Worm (Caenorhabditis elegans) whole organism, L3 larva: ENCODE measurements around the gene lgc-36.

ENCODE experiments used
- ceh-16 ChIP-seq: sonication (generic microtip); optimal IDR thresholded peaks from 2 replicates; lab custom pipeline; 2017; ENCODE audit warnings: missing biosample characterization, missing genetic modification characterization
- ceh-9 ChIP-seq: sonication (generic microtip); optimal IDR thresholded peaks from 2 replicates; lab custom pipeline; 2018; ENCODE audit warnings: missing biosample characterization, missing genetic modification characterization
- egl-5 ChIP-seq: fragments of 150-350 bp; optimal IDR thresholded peaks from 2 replicates; lab custom pipeline; 2017; ENCODE audit warnings: missing biosample characterization, missing genetic modification reagents, missing genetic modification characterization, inconsistent platforms
- elt-3 ChIP-seq, 3 experiments: fragments of 150-350 bp in 1 of 3; sonication (generic microtip) in 2 of 3; optimal IDR thresholded peaks; 2 replicates in 2 of 3; 4 replicates in 1 of 3; lab custom pipeline; 2014 to 2017; ENCODE audit warnings: missing biosample characterization in 3 of 3, missing genetic modification characterization in 3 of 3
- eor-1 ChIP-seq, 2 experiments: fragments of 150-350 bp; optimal IDR thresholded peaks; 2 replicates each; lab custom pipeline; 2014 to 2018; ENCODE audit warnings: missing biosample characterization in 2 of 2, missing genetic modification characterization in 2 of 2
- jun-1 ChIP-seq: fragments of 150-350 bp; optimal IDR thresholded peaks from 2 replicates; lab custom pipeline; 2014; ENCODE audit warnings: missing biosample characterization, missing genetic modification reagents, missing genetic modification characterization
- lin-15B ChIP-seq: fragments of 150-350 bp; optimal IDR thresholded peaks from 2 replicates; lab custom pipeline; 2014; ENCODE audit warnings: missing biosample characterization, missing genetic modification characterization
- mdl-1 ChIP-seq: fragments of 150-350 bp; optimal IDR thresholded peaks from 2 replicates; lab custom pipeline; 2014; ENCODE audit warnings: missing biosample characterization, missing genetic modification characterization
- nhr-12 ChIP-seq: fragments of 150-350 bp; optimal IDR thresholded peaks from 2 replicates; lab custom pipeline; 2014; ENCODE audit warnings: missing biosample characterization, missing genetic modification characterization
- nhr-43 ChIP-seq: sonication (generic microtip); optimal IDR thresholded peaks from 2 replicates; lab custom pipeline; 2016; ENCODE audit warnings: mild to moderate bottlenecking, missing genetic modification characterization, missing compliant biosample characterization; ENCODE audit not compliant: poor library complexity, severe bottlenecking
- nhr-76 ChIP-seq: fragments of 150-350 bp; sonication (generic microtip); optimal IDR thresholded peaks from 5 replicates; lab custom pipeline; 2014; ENCODE audit warnings: missing biosample characterization, missing genetic modification characterization
- nhr-77 ChIP-seq: fragments of 150-350 bp; optimal IDR thresholded peaks from 2 replicates; lab custom pipeline; 2014; ENCODE audit warnings: missing biosample characterization, missing genetic modification characterization
- skn-1 ChIP-seq: fragments of 150-350 bp; optimal IDR thresholded peaks from 2 replicates; lab custom pipeline; 2014; ENCODE audit warnings: missing biosample characterization, missing genetic modification characterization
- tbx-2 ChIP-seq: sonication (generic microtip); optimal IDR thresholded peaks from 2 replicates; lab custom pipeline; 2016; ENCODE audit warnings: mild to moderate bottlenecking, missing genetic modification characterization, missing compliant biosample characterization
- unc-39 ChIP-seq: sonication (generic microtip); optimal IDR thresholded peaks from 4 replicates; lab custom pipeline; 2017; ENCODE audit warnings: missing biosample characterization, missing genetic modification characterization
- unc-62 ChIP-seq: fragments of 150-350 bp; sonication (generic microtip); optimal IDR thresholded peaks from 4 replicates; lab custom pipeline; 2014; ENCODE audit warnings: missing biosample characterization, missing genetic modification reagents, missing genetic modification characterization
- ztf-4 ChIP-seq: fragments of 150-350 bp; optimal IDR thresholded peaks from 2 replicates; lab custom pipeline; 2014; ENCODE audit warnings: missing biosample characterization, missing genetic modification characterization

Gene lgc-36

DNA sequence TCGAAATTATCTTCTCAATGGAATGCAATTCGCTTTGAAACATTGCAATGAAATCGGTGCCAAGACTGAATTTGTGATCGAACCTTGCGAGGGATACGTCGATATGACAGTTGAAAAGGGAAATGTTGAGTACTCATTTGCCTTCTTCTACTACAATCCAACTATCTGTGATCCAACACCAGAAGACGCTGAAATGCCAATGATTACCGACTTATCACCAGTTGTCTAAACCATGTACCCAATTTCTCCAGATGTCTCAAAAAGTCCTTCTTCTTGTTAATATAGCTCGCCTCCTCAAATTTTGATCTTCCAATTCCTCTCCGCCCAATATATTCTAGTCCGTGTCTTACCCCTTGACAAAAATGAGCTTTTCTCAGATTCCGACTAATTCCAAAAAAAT is 42.7 kb downstream of the lgc-36 start:
- TF ChIP-seq lin-15B: no peak
- no peak for TF ChIP-seq nhr-12
- no peak for TF ChIP-seq jun-1 (tag; lab: Kevin White, UChicago)
- no peak for TF ChIP-seq unc-62
- TF ChIP-seq mdl-1: no peak
- TF ChIP-seq, all 47 proteins: peak for 0

DNA sequence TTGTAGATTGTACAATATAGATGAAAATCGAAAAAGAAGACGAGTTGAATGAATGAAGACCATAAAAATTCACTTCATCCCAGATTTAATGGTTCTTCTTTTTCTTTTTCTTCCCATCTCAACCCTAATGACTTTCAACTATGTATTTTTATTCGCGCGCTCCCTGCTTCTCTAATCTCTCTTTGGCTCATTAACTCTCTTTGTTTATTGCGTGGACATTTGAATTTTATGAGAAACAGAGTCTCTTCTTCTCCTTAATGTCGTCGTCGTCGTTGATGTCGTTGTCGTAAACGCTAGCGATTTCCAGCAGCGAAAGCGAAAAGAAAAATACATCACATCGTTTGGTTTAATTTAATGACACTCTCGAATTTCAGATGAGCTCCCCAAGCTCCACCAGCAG is 44.2 kb downstream of the lgc-36 start:
- TF ChIP-seq egl-5 (tag; lab: Kevin White, UChicago): peak; percentile 82
- TF ChIP-seq ceh-9: no peak

DNA sequence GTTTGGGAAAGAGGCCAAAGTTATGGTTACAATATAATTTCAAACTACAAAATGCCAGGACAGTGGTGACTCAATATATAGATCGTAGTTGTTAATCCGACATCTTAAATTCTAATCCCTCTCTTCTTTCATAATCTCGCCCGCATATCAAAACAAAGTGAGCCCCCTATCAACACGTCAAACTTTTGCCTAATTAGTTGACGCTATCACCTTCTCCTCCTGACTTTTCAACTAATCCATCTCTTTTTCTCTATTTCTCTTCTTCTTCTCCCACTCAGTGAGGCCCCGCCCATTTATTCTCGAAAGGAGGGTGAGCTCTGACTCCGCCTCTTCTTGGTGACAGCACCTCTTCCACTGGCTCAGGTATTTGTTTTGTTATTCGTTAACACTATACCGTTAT is 47.5 kb downstream of the lgc-36 start:
- TF ChIP-seq skn-1 (tag; lab: Kevin White, UChicago) (no peak), egl-5 (tag; lab: Kevin White, UChicago) (peak; percentile 5)

DNA sequence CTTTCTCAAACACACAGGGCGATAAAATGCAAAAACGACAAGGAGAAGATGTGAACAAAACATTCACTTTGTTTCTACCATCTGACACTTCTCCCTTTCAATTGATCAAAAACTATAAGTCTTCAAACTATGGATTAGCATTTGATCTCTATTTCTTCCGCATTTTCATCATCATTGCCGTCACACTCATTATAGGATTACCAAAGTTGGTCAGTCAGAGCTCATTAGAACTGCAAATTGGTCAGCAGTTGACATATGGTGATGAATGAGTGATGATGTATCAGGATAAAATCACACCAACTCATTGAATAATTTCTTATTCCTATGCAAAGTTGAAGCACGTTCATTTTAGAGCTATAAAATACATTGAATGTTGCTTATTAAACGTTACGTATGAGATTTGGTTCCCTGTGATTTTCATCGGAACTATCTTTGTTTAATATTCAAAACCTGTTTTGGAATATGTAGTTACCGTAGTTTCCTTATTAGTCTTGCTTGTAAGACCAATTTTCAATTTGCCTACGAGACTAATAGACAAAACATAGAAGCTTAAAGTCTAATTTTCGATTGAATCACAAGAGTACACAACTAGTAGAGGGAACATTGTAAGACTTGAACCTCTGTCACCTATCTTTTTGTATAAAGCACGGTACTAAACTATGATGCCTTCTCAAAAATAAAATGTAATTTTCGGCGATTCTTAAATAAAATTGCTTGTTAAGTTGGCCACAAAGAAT is 49.2 kb downstream of the lgc-36 start:
- TF ChIP-seq nhr-12 (no peak), elt-3 (tag; optimal IDR thresholded peaks at IDR 0.05; lab: Kevin White, UChicago) (no peak), ceh-16 (no peak), tbx-2 (tag; lab: Kevin White, UChicago) (no peak), nhr-76 (tag; lab: Kevin White, UChicago) (no peak), unc-39 (tag; lab: Kevin White, UChicago) (no peak), ztf-4 (tag; lab: Kevin White, UChicago) (no peak), nhr-77 (tag; lab: Kevin White, UChicago) (no peak), nhr-43 (tag; lab: Kevin White, UChicago) (no peak), eor-1 (tag; optimal IDR thresholded peaks at IDR 0.05; lab: Kevin White, UChicago) (no peak), skn-1 (tag; lab: Kevin White, UChicago) (no peak)
